ENCODE assay signal across 1 fruit fly cellular context in the genomic region with DNA sequence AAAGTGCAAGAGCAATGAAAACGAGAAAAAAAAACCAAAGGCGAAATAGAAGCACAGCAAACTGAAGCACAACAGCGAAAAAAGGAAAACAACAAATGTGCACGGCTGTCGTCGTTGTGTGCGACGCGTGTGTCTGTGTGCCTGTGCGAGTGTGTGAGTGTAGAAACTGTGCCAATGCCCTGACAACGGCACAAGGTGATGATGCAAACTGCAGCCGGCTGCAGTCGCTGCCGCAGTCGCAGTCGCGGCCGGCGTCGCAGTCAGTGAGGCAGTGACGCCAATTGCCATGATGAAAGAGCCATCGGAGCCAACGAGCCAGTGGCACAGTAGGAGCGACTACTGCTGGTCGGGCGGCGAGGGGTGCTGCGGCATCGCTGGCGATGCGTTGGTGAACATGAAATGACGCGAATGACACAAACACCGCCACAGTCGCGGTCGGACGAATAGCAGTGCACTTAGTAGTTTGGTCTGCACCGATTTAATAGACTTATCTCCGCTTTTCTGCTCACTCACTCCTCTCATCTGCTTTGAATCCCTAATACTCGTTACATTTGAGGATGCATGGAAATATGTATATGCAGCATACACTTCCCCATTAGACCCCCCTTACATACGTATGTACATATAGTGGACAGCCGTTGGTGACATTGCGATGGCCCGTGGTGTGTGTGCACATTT.
TF ChIP-seq lines count a peak whose summit lies in the region.

No protein-coding gene starts in this region.

TF ChIP-seq in whole organism, embryonic, 481 proteins besides CTCF, POLR2A, EP300 and RAD21 (continued from another document and continues in another):
- no peak for TF ChIP-seq CG15073 (GFP tag; optimal IDR thresholded peaks at IDR 0.05; lab: Kevin White, UChicago)
- peak; percentile 51 for TF ChIP-seq gcm (GFP tag; optimal IDR thresholded peaks at IDR 0.05; lab: Kevin White, UChicago)
- no peak for TF ChIP-seq bab2 (GFP tag; optimal IDR thresholded peaks at IDR 0.05; lab: Kevin White, UChicago)
- TF ChIP-seq cg (GFP tag; optimal IDR thresholded peaks at IDR 0.05; lab: Kevin White, UChicago), result peak; percentile 58
- TF ChIP-seq CG6765 (GFP tag; optimal IDR thresholded peaks at IDR 0.05; lab: Kevin White, UChicago), result no peak
- no peak for TF ChIP-seq CG6272 (GFP tag; IDR thresholded peaks at IDR 0.05; lab: Robert Waterston, UW)
- TF ChIP-seq CG3995 (GFP tag; optimal IDR thresholded peaks at IDR 0.05; lab: Kevin White, UChicago), result no peak
- TF ChIP-seq Oli (tag; optimal IDR thresholded peaks at IDR 0.05; lab: Kevin White, UChicago), result peak; percentile 80
- TF ChIP-seq grn (GFP tag; optimal IDR thresholded peaks at IDR 0.05; lab: Kevin White, UChicago), result no peak
- no peak; the same call in 1 of the 2 replicates for TF ChIP-seq slbo (GFP tag; IDR thresholded peaks at IDR 0.05; lab: Robert Waterston, UW)
- no peak for TF ChIP-seq vfl (GFP tag; optimal IDR thresholded peaks at IDR 0.05; lab: Kevin White, UChicago)
- no peak for TF ChIP-seq insv (GFP tag; optimal IDR thresholded peaks at IDR 0.05; lab: Kevin White, UChicago)
- TF ChIP-seq CG31365 (tag; optimal IDR thresholded peaks at IDR 0.05; lab: Kevin White, UChicago), result peak; percentile 29
- peak; percentile 27 for TF ChIP-seq tin (GFP tag; optimal IDR thresholded peaks at IDR 0.05; lab: Kevin White, UChicago)
- TF ChIP-seq CG13123 (GFP tag; optimal IDR thresholded peaks at IDR 0.05; lab: Kevin White, UChicago), result no peak
- peak; percentile 18 for TF ChIP-seq CG10267 (tag; optimal IDR thresholded peaks at IDR 0.05; lab: Kevin White, UChicago)
- TF ChIP-seq CG1603 (tag; optimal IDR thresholded peaks at IDR 0.05; lab: Kevin White, UChicago), result peak; percentile 89
- no peak for TF ChIP-seq Fer2 (tag; optimal IDR thresholded peaks at IDR 0.05; lab: Kevin White, UChicago)
- no peak for TF ChIP-seq bbx (GFP tag; IDR thresholded peaks at IDR 0.05; lab: Robert Waterston, UW; ENCODE audit: partially characterized antibody)
- no peak for TF ChIP-seq Ravus (GFP tag; IDR thresholded peaks at IDR 0.05; lab: Robert Waterston, UW)
- TF ChIP-seq sna (GFP tag; IDR thresholded peaks at IDR 0.05; lab: Robert Waterston, UW; ENCODE audit: partially characterized antibody), result no peak
- TF ChIP-seq CG15696 (tag; optimal IDR thresholded peaks at IDR 0.05; lab: Kevin White, UChicago), result no peak
- peak; percentile 71 for TF ChIP-seq jing (GFP tag; optimal IDR thresholded peaks at IDR 0.05; lab: Kevin White, UChicago)
- no peak for TF ChIP-seq Vsx1 (GFP tag; optimal IDR thresholded peaks at IDR 0.05; lab: Kevin White, UChicago)
- TF ChIP-seq onecut (GFP tag; IDR thresholded peaks at IDR 0.05; lab: Robert Waterston, UW), result peak; percentile 58
- TF ChIP-seq CG8924 (tag; optimal IDR thresholded peaks at IDR 0.05; lab: Kevin White, UChicago), result peak; percentile 61
- peak; percentile 50 to 74 for TF ChIP-seq Pdp1 (GFP tag; optimal IDR thresholded peaks at IDR 0.05; lab: Kevin White, UChicago)
- TF ChIP-seq tll (GFP tag; optimal IDR thresholded peaks at IDR 0.05; lab: Kevin White, UChicago), result no peak
- no peak for TF ChIP-seq CG12104 (GFP tag; optimal IDR thresholded peaks at IDR 0.05; lab: Kevin White, UChicago)
- TF ChIP-seq CG6254 (GFP tag; optimal IDR thresholded peaks at IDR 0.05; lab: Kevin White, UChicago), result peak; percentile 49
- TF ChIP-seq sim (GFP tag; IDR thresholded peaks at IDR 0.05; lab: Robert Waterston, UW), result no peak
- peak; percentile 51 for TF ChIP-seq nom (GFP tag; optimal IDR thresholded peaks at IDR 0.05; lab: Kevin White, UChicago)
- TF ChIP-seq CG11247 (GFP tag; IDR thresholded peaks at IDR 0.05; lab: Robert Waterston, UW), result no peak
- TF ChIP-seq sd (tag; optimal IDR thresholded peaks at IDR 0.05; lab: Kevin White, UChicago), result peak; percentile 18
- no peak for TF ChIP-seq wdn (GFP tag; IDR thresholded peaks at IDR 0.05; lab: Robert Waterston, UW)
- TF ChIP-seq CG9437 (GFP tag; optimal IDR thresholded peaks at IDR 0.05; lab: Kevin White, UChicago), result no peak
- TF ChIP-seq ftz-f1 (GFP tag; optimal IDR thresholded peaks at IDR 0.05; lab: Kevin White, UChicago), result no peak
- TF ChIP-seq CG6791 (GFP tag; IDR thresholded peaks at IDR 0.05; lab: Robert Waterston, UW; ENCODE audit: partially characterized antibody), result no peak
- no peak for TF ChIP-seq HLH54F (GFP tag; optimal IDR thresholded peaks at IDR 0.05; lab: Kevin White, UChicago)
- no peak for TF ChIP-seq da (GFP tag; optimal IDR thresholded peaks at IDR 0.05; lab: Kevin White, UChicago)
- TF ChIP-seq Doc3 (GFP tag; IDR thresholded peaks at IDR 0.05; lab: Robert Waterston, UW; ENCODE audit: partially characterized antibody), result no peak
- peak; percentile 52; the same call in 1 of the 3 replicates for TF ChIP-seq zfh1 (GFP tag; IDR thresholded peaks at IDR 0.05; lab: Robert Waterston, UW)
- TF ChIP-seq CG15514 (GFP tag; optimal IDR thresholded peaks at IDR 0.05; lab: Kevin White, UChicago), result no peak
- TF ChIP-seq ssp (GFP tag; IDR thresholded peaks at IDR 0.05; lab: Robert Waterston, UW), result peak; percentile 62
- TF ChIP-seq CG6683 (GFP tag; optimal IDR thresholded peaks at IDR 0.05; lab: Kevin White, UChicago), result no peak
- TF ChIP-seq CG8089 (GFP tag; optimal IDR thresholded peaks at IDR 0.05; lab: Kevin White, UChicago), result peak; percentile 51
- peak; percentile 73 for TF ChIP-seq CG15601 (tag; optimal IDR thresholded peaks at IDR 0.05; lab: Kevin White, UChicago)
- peak; percentile 70 for TF ChIP-seq sisA (GFP tag; IDR thresholded peaks at IDR 0.05; lab: Robert Waterston, UW)
- TF ChIP-seq CG8478 (optimal IDR thresholded peaks at IDR 0.05; lab: Kevin White, UChicago), result peak; percentile 37
- no peak for TF ChIP-seq gsb (GFP tag; IDR thresholded peaks at IDR 0.05; lab: Robert Waterston, UW)
- no peak for TF ChIP-seq Scr (GFP tag; IDR thresholded peaks at IDR 0.05; lab: Robert Waterston, UW; ENCODE audit: partially characterized antibody)
- TF ChIP-seq Trl (optimal IDR thresholded peaks at IDR 0.05; lab: Kevin White, UChicago), result no peak
- peak; percentile 21 for TF ChIP-seq Trl (GFP tag; optimal IDR thresholded peaks at IDR 0.05; lab: Kevin White, UChicago)
- peak; percentile 64 for TF ChIP-seq CG4707 (GFP tag; optimal IDR thresholded peaks at IDR 0.05; lab: Kevin White, UChicago)
- TF ChIP-seq CkIIα-i1 (GFP tag; IDR thresholded peaks at IDR 0.05; lab: Robert Waterston, UW), result no peak
- no peak for TF ChIP-seq lilli (GFP tag; optimal IDR thresholded peaks at IDR 0.05; lab: Kevin White, UChicago)
- TF ChIP-seq rib (GFP tag; IDR thresholded peaks at IDR 0.05; lab: Robert Waterston, UW), result no peak
- TF ChIP-seq sima (GFP tag; optimal IDR thresholded peaks at IDR 0.05; lab: Kevin White, UChicago), result no peak
- TF ChIP-seq Tbp (GFP tag; optimal IDR thresholded peaks at IDR 0.05; lab: Kevin White, UChicago), result no peak
- peak; percentile 45 for TF ChIP-seq CG17186 (GFP tag; optimal IDR thresholded peaks at IDR 0.05; lab: Kevin White, UChicago)
- peak; percentile 57 for TF ChIP-seq Antp (GFP tag; optimal IDR thresholded peaks at IDR 0.05; lab: Kevin White, UChicago)
- TF ChIP-seq zf30C (GFP tag; optimal IDR thresholded peaks at IDR 0.05; lab: Kevin White, UChicago), result no peak
- peak; percentile 47 for TF ChIP-seq Atf-2 (GFP tag; optimal IDR thresholded peaks at IDR 0.05; lab: Kevin White, UChicago)
- TF ChIP-seq BtbVII (GFP tag; optimal IDR thresholded peaks at IDR 0.05; lab: Kevin White, UChicago), result no peak
- no peak for TF ChIP-seq chinmo (GFP tag; IDR thresholded peaks at IDR 0.05; lab: Robert Waterston, UW; ENCODE audit: partially characterized antibody)
- TF ChIP-seq Hr39 (optimal IDR thresholded peaks at IDR 0.05; lab: Kevin White, UChicago), result no peak
- TF ChIP-seq CG17361 (GFP tag; IDR thresholded peaks at IDR 0.05; lab: Robert Waterston, UW), result peak; percentile 65
- no peak for TF ChIP-seq ERR (GFP tag; optimal IDR thresholded peaks at IDR 0.05; lab: Kevin White, UChicago)
- peak; percentile 38 for TF ChIP-seq cwo (GFP tag; optimal IDR thresholded peaks at IDR 0.05; lab: Kevin White, UChicago)
- TF ChIP-seq CG34376 (GFP tag; optimal IDR thresholded peaks at IDR 0.05; lab: Kevin White, UChicago), result no peak
- no peak for TF ChIP-seq sc (optimal IDR thresholded peaks at IDR 0.05; lab: Kevin White, UChicago)
- peak; percentile 32 for TF ChIP-seq sc (GFP tag; optimal IDR thresholded peaks at IDR 0.05; lab: Kevin White, UChicago)
- TF ChIP-seq eve (GFP tag; optimal IDR thresholded peaks at IDR 0.05; lab: Kevin White, UChicago), result peak in 1 of 2 experiments; percentile 81
- peak; percentile 44 for TF ChIP-seq CG18619 (GFP tag; optimal IDR thresholded peaks at IDR 0.05; lab: Kevin White, UChicago)
- TF ChIP-seq NC2α (GFP tag; optimal IDR thresholded peaks at IDR 0.05; lab: Kevin White, UChicago), result no peak
- 0 out of 3 replicates have a peak, but pooled peaks have one; percentile 11 for TF ChIP-seq jigr1 (GFP tag; IDR thresholded peaks at IDR 0.05; lab: Robert Waterston, UW)
- peak; percentile 57; the same call in 1 of the 3 replicates for TF ChIP-seq CG11695 (GFP tag; IDR thresholded peaks at IDR 0.05; lab: Robert Waterston, UW)
- no peak for TF ChIP-seq cad (GFP tag; optimal IDR thresholded peaks at IDR 0.05; lab: Kevin White, UChicago)
- peak; percentile 54 for TF ChIP-seq CG30403 (GFP tag; optimal IDR thresholded peaks at IDR 0.05; lab: Kevin White, UChicago)
- peak; percentile 72 for TF ChIP-seq Asciz (GFP tag; optimal IDR thresholded peaks at IDR 0.05; lab: Kevin White, UChicago)
- no peak for TF ChIP-seq pzg (GFP tag; optimal IDR thresholded peaks at IDR 0.05; lab: Kevin White, UChicago)
- peak; percentile 71 for TF ChIP-seq CG12219 (GFP tag; optimal IDR thresholded peaks at IDR 0.05; lab: Kevin White, UChicago)
- no peak for TF ChIP-seq Taf1 (GFP tag; IDR thresholded peaks at IDR 0.05; lab: Robert Waterston, UW)
- TF ChIP-seq D19A (tag; optimal IDR thresholded peaks at IDR 0.05; lab: Kevin White, UChicago), result peak; percentile 62
- 0 out of 2 replicates have a peak, but pooled peaks have one; percentile 24 for TF ChIP-seq CG14667 (GFP tag; IDR thresholded peaks at IDR 0.05; lab: Robert Waterston, UW)
- TF ChIP-seq twi (tag; optimal IDR thresholded peaks at IDR 0.05; lab: Kevin White, UChicago), result peak; percentile 21
- TF ChIP-seq dati (GFP tag; IDR thresholded peaks at IDR 0.05; lab: Robert Waterston, UW), result no peak
- TF ChIP-seq CG10654 (GFP tag; optimal IDR thresholded peaks at IDR 0.05; lab: Kevin White, UChicago), result no peak
- peak; percentile 43 for TF ChIP-seq jumu (GFP tag; optimal IDR thresholded peaks at IDR 0.05; lab: Kevin White, UChicago)
- TF ChIP-seq pho (GFP tag; optimal IDR thresholded peaks at IDR 0.05; lab: Kevin White, UChicago), result no peak
- peak; percentile 47 for TF ChIP-seq p53 (GFP tag; optimal IDR thresholded peaks at IDR 0.05; lab: Kevin White, UChicago)
- TF ChIP-seq crc (GFP tag; optimal IDR thresholded peaks at IDR 0.05; lab: Kevin White, UChicago), result no peak
- TF ChIP-seq Bgb (GFP tag; IDR thresholded peaks at IDR 0.05; lab: Robert Waterston, UW; ENCODE audit: partially characterized antibody), result no peak
- TF ChIP-seq CG17912 (GFP tag; optimal IDR thresholded peaks at IDR 0.05; lab: Kevin White, UChicago), result no peak
- peak; percentile 18 for TF ChIP-seq pros (GFP tag; optimal IDR thresholded peaks at IDR 0.05; lab: Kevin White, UChicago)
- TF ChIP-seq Xrp1 (GFP tag; IDR thresholded peaks at IDR 0.05; lab: Robert Waterston, UW), result peak; percentile 74
- TF ChIP-seq lola (GFP tag; optimal IDR thresholded peaks at IDR 0.05; lab: Kevin White, UChicago), result peak in 1 of 3 experiments; percentile 36
- TF ChIP-seq CG4282 (GFP tag; optimal IDR thresholded peaks at IDR 0.05; lab: Kevin White, UChicago), result no peak
- TF ChIP-seq tna (GFP tag; IDR thresholded peaks at IDR 0.05; lab: Robert Waterston, UW; ENCODE audit: partially characterized antibody), result no peak
- TF ChIP-seq otp (GFP tag; IDR thresholded peaks at IDR 0.05; lab: Robert Waterston, UW), result 0 out of 3 replicates have a peak, but pooled peaks have one; percentile 31
- peak; percentile 11 for TF ChIP-seq shn (GFP tag; optimal IDR thresholded peaks at IDR 0.05; lab: Kevin White, UChicago)
- TF ChIP-seq her (GFP tag; optimal IDR thresholded peaks at IDR 0.05; lab: Kevin White, UChicago), result peak; percentile 4
- TF ChIP-seq CG11504 (tag; optimal IDR thresholded peaks at IDR 0.05; lab: Kevin White, UChicago), result peak; percentile 83
- TF ChIP-seq CG12391 (tag; optimal IDR thresholded peaks at IDR 0.05; lab: Kevin White, UChicago), result peak; percentile 57
- peak; percentile 34; the same call in 1 of the 2 replicates for TF ChIP-seq ap (GFP tag; IDR thresholded peaks at IDR 0.05; lab: Robert Waterston, UW)
- no peak for TF ChIP-seq Chrac-16 (GFP tag; optimal IDR thresholded peaks at IDR 0.05; lab: Kevin White, UChicago)
- no peak for TF ChIP-seq Gsc (GFP tag; IDR thresholded peaks at IDR 0.05; lab: Robert Waterston, UW)
- peak; percentile 79 for TF ChIP-seq row (GFP tag; IDR thresholded peaks at IDR 0.05; lab: Robert Waterston, UW)
- TF ChIP-seq CG3163 (GFP tag; optimal IDR thresholded peaks at IDR 0.05; lab: Kevin White, UChicago), result peak; percentile 2
- no peak for TF ChIP-seq MESR4 (GFP tag; optimal IDR thresholded peaks at IDR 0.05; lab: Kevin White, UChicago)
- TF ChIP-seq emc (GFP tag; optimal IDR thresholded peaks at IDR 0.05; lab: Kevin White, UChicago), result no peak
- no peak for TF ChIP-seq Lpt (GFP tag; optimal IDR thresholded peaks at IDR 0.05; lab: Kevin White, UChicago)
- TF ChIP-seq Abd-B (GFP tag; optimal IDR thresholded peaks at IDR 0.05; lab: Kevin White, UChicago), result peak; percentile 31
- no peak for TF ChIP-seq luna (GFP tag; optimal IDR thresholded peaks at IDR 0.05; lab: Kevin White, UChicago)
- peak; percentile 57 for TF ChIP-seq HHEX (GFP tag; optimal IDR thresholded peaks at IDR 0.05; lab: Kevin White, UChicago)
- TF ChIP-seq mld (GFP tag; IDR thresholded peaks at IDR 0.05; lab: Robert Waterston, UW; ENCODE audit: partially characterized antibody), result no peak
- peak; percentile 6 for TF ChIP-seq disco-r (GFP tag; optimal IDR thresholded peaks at IDR 0.05; lab: Kevin White, UChicago)
- no peak for TF ChIP-seq sqz (GFP tag; optimal IDR thresholded peaks at IDR 0.05; lab: Kevin White, UChicago)
- no peak for TF ChIP-seq Dek (tag; optimal IDR thresholded peaks at IDR 0.05; lab: Kevin White, UChicago)
- no peak for TF ChIP-seq NFAT (GFP tag; IDR thresholded peaks at IDR 0.05; lab: Robert Waterston, UW)
- TF ChIP-seq CG9797 (GFP tag; optimal IDR thresholded peaks at IDR 0.05; lab: Kevin White, UChicago), result no peak
- TF ChIP-seq CG17802 (tag; optimal IDR thresholded peaks at IDR 0.05; lab: Kevin White, UChicago), result peak; percentile 40
- TF ChIP-seq CG12236 (GFP tag; optimal IDR thresholded peaks at IDR 0.05; lab: Kevin White, UChicago), result peak; percentile 19
- TF ChIP-seq pb (GFP tag; optimal IDR thresholded peaks at IDR 0.05; lab: Kevin White, UChicago), result peak; percentile 21
- 0 out of 3 replicates have a peak, but pooled peaks have one; percentile 15 for TF ChIP-seq sr (GFP tag; IDR thresholded peaks at IDR 0.05; lab: Robert Waterston, UW)
